Worm (Caenorhabditis elegans): ENCODE results near the gene F15G9.2.

DNA sequence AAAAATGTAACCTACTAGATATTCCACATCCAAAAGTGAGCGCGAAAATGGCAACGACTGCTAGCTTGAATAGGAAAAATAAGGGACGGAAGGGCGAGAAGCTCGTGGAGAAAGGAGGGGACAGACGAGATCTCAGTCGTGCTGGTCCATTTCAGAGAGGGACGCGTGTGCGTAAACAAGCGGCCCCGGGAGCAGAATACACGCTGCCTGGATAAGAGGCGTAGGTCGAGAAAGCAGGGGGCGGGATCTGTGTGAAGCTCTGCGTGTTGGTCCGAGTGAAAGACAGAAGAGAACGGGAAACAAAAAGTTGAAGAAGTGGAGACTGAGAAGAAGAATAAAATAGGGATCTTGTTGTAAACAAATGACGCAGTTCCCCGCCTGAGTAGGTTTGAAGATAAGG is 45.0 kb downstream of the F15G9.2 start, which contains the start of gene T14B1.1:
- TF ChIP-seq aly-2 (tag; optimal IDR thresholded peaks at IDR 0.05) (no peak), unc-39 (tag; optimal IDR thresholded peaks at IDR 0.05) (no peak)

All from whole organism, L2 larva.